Worm (Caenorhabditis elegans) whole organism, early embryonic: ENCODE data around the gene F36H1.11.

Experiments
- B0310.2 ChIP-seq: sonication (generic microtip); optimal IDR thresholded peaks from 2 replicates; lab custom pipeline; 2016; ENCODE audit warnings: mild to moderate bottlenecking, missing genetic modification characterization, missing compliant biosample characterization
- ama-1 ChIP-seq: fragments of 150-350 bp; optimal IDR thresholded peaks from 2 replicates; lab custom pipeline; 2014
- ceh-13 ChIP-seq: fragments of 200-800 bp; sonication (Bioruptor generic); optimal IDR thresholded peaks from 2 replicates; lab custom pipeline; 2018; ENCODE audit warnings: mild to moderate bottlenecking, missing genetic modification characterization, missing compliant biosample characterization
- flt-1 ChIP-seq: fragments of 200-800 bp; sonication (Bioruptor generic); IDR thresholded peaks from 2 replicates; pipeline ENCODE4 v1.3.6; 2022; ENCODE audit warnings: missing genetic modification characterization, missing compliant biosample characterization
- hmbx-1 ChIP-seq: sonication (generic microtip); optimal IDR thresholded peaks from 2 replicates; lab custom pipeline; 2016; ENCODE audit warnings: mild to moderate bottlenecking, missing genetic modification characterization, missing compliant biosample characterization
- hnd-1 ChIP-seq: sonication (generic microtip); optimal IDR thresholded peaks from 2 replicates; lab custom pipeline; 2016; ENCODE audit warnings: missing genetic modification characterization, missing compliant biosample characterization
- scrt-1 ChIP-seq: fragments of 200-800 bp; sonication (Bioruptor generic); IDR thresholded peaks from 2 replicates; pipeline ENCODE4 v1.3.6; 2022; ENCODE audit warnings: missing genetic modification characterization, missing compliant biosample characterization
- sea-1 ChIP-seq: fragments of 200-800 bp; sonication (Bioruptor generic); conservative IDR thresholded peaks from 2 replicates; pipeline ENCODE4 v1.3.6; 2022; ENCODE audit warnings: missing genetic modification characterization, missing compliant biosample characterization
- tbx-37 ChIP-seq: fragments of 200-800 bp; sonication (Bioruptor generic); conservative IDR thresholded peaks from 2 replicates; pipeline ENCODE4 v1.3.6; 2022; ENCODE audit warnings: missing genetic modification reagents, missing genetic modification characterization, missing compliant biosample characterization
- tra-4 ChIP-seq: sonication (generic microtip); optimal IDR thresholded peaks from 2 replicates; lab custom pipeline; 2017; ENCODE audit warnings: missing genetic modification characterization, missing compliant biosample characterization

- TF ChIP-seq tra-4 (tag; lab: Kevin White, UChicago) (no peak), hmbx-1 (tag; lab: Kevin White, UChicago) (no peak), hnd-1 (tag; lab: Kevin White, UChicago) (no peak), tbx-37 (GFP tag; lab: Robert Waterston, UW) (no peak), B0310.2 (tag; lab: Kevin White, UChicago) (no peak), ama-1 (no peak), sea-1 (GFP tag; lab: Robert Waterston, UW) (no peak), flt-1 (no peak), scrt-1 (no peak), ceh-13 (no peak)
These were observed 28.9 kb upstream of the F36H1.11 start, which contains the start of gene F13H10.8 for ce11 chrIV:11019962-11020550.
